Fruit fly (Drosophila melanogaster): Measurements from ENCODE around the gene rk.

- TF ChIP-seq h (GFP tag; optimal IDR thresholded peaks at IDR 0.05) (no peak), jim (GFP tag; optimal IDR thresholded peaks at IDR 0.05) (no peak), Dfd (GFP tag; optimal IDR thresholded peaks at IDR 0.05) (no peak), Abd-B (GFP tag; optimal IDR thresholded peaks at IDR 0.05) (no peak), ey (GFP tag; optimal IDR thresholded peaks at IDR 0.05) (no peak), CrebA (GFP tag; optimal IDR thresholded peaks at IDR 0.05; ENCODE audit: borderline replicate concordance) (no peak), Rel (GFP tag; optimal IDR thresholded peaks at IDR 0.05) (no peak), Rel (tag; optimal IDR thresholded peaks at IDR 0.05) (no peak), OdsH (GFP tag; optimal IDR thresholded peaks at IDR 0.05) (no peak), pan (optimal IDR thresholded peaks at IDR 0.05) (no peak), psq (GFP tag; optimal IDR thresholded peaks at IDR 0.05) (no peak), Vsx2 (GFP tag; optimal IDR thresholded peaks at IDR 0.05; ENCODE audit: partially characterized antibody) (no peak), foxo (GFP tag; optimal IDR thresholded peaks at IDR 0.05) (no peak), fru (GFP tag; optimal IDR thresholded peaks at IDR 0.05) (no peak), lola (GFP tag; optimal IDR thresholded peaks at IDR 0.05) (no peak)
Measured at dm6 chr2L:14001887-14002286, 839 bp upstream of the rk start.

Measured in whole organism, wandering third instar larva.